Worm (Caenorhabditis elegans) whole organism, mixed stage, embryonic: ENCODE results near the gene lov-1.

Experiments
- M03D4.4 ChIP-seq: sonication (generic microtip); optimal IDR thresholded peaks from 2 replicates; lab custom pipeline; 2017; ENCODE audit warnings: mild to moderate bottlenecking, missing genetic modification characterization, missing compliant biosample characterization
- bed-3 ChIP-seq: fragments of 200-800 bp; sonication (Bioruptor generic); optimal IDR thresholded peaks from 3 replicates; lab custom pipeline; 2018; ENCODE audit warnings: mild to moderate bottlenecking, missing genetic modification characterization, moderate library complexity, missing compliant biosample characterization
- blmp-1 ChIP-seq: fragments of 150-350 bp; optimal IDR thresholded peaks from 2 replicates; lab custom pipeline; 2014; ENCODE audit warnings: missing biosample characterization, missing genetic modification characterization
- ceh-39 ChIP-seq: fragments of 150-350 bp; optimal IDR thresholded peaks from 2 replicates; lab custom pipeline; 2014; ENCODE audit warnings: missing biosample characterization, missing genetic modification characterization
- ceh-43 ChIP-seq: fragments of 200-800 bp; sonication (Bioruptor generic); optimal IDR thresholded peaks from 2 replicates; lab custom pipeline; 2018; ENCODE audit warnings: mild to moderate bottlenecking, missing genetic modification characterization, moderate library complexity, missing compliant biosample characterization
- ceh-83 ChIP-seq: fragments of 200-800 bp; sonication (Bioruptor generic); optimal IDR thresholded peaks from 2 replicates; lab custom pipeline; 2018; ENCODE audit warnings: mild to moderate bottlenecking, missing genetic modification characterization, missing compliant biosample characterization
- cnd-1 ChIP-seq: fragments of 200-800 bp; sonication (Bioruptor generic); optimal IDR thresholded peaks from 2 replicates; lab custom pipeline; 2018; ENCODE audit warnings: mild to moderate bottlenecking, missing genetic modification characterization, missing compliant biosample characterization
- drap-1 ChIP-seq: fragments of 200-800 bp; sonication (Bioruptor generic); optimal IDR thresholded peaks from 3 replicates; lab custom pipeline; 2018; ENCODE audit warnings: mild to moderate bottlenecking, missing genetic modification characterization, missing compliant biosample characterization
- elt-1 ChIP-seq: sonication (generic microtip); optimal IDR thresholded peaks from 2 replicates; lab custom pipeline; 2017; ENCODE audit warnings: missing genetic modification characterization, mild to moderate bottlenecking, missing compliant biosample characterization, antibody characterized with exemption, moderate library complexity, borderline replicate concordance; ENCODE audit not compliant: insufficient read depth
- elt-3 ChIP-seq: fragments of 150-350 bp; optimal IDR thresholded peaks from 2 replicates; lab custom pipeline; 2014; ENCODE audit warnings: missing biosample characterization, missing genetic modification characterization
- flh-1 ChIP-seq: fragments of 200-800 bp; sonication (Bioruptor generic); optimal IDR thresholded peaks from 2 replicates; lab custom pipeline; 2018; ENCODE audit warnings: mild to moderate bottlenecking, missing genetic modification characterization, moderate library complexity, missing compliant biosample characterization
- ham-2 ChIP-seq: fragments of 200-800 bp; sonication (Bioruptor generic); optimal IDR thresholded peaks from 2 replicates; lab custom pipeline; 2018; ENCODE audit warnings: mild to moderate bottlenecking, missing genetic modification characterization, missing compliant biosample characterization
- hlh-1 ChIP-seq: fragments of 150-350 bp; optimal IDR thresholded peaks from 2 replicates; lab custom pipeline; 2014; ENCODE audit warnings: missing biosample characterization, missing genetic modification reagents, missing genetic modification characterization
- lin-13 ChIP-seq: fragments of 150-350 bp; optimal IDR thresholded peaks from 2 replicates; lab custom pipeline; 2014; ENCODE audit warnings: missing biosample characterization, missing genetic modification characterization
- lin-32 ChIP-seq: fragments of 200-800 bp; sonication (Bioruptor generic); optimal IDR thresholded peaks from 2 replicates; lab custom pipeline; 2018; ENCODE audit warnings: mild to moderate bottlenecking, missing genetic modification characterization, missing compliant biosample characterization
- lsy-2 ChIP-seq: fragments of 150-350 bp; optimal IDR thresholded peaks from 2 replicates; lab custom pipeline; 2014; ENCODE audit warnings: missing biosample characterization, missing genetic modification characterization
- mab-5 ChIP-seq: fragments of 150-350 bp; optimal IDR thresholded peaks from 2 replicates; lab custom pipeline; 2014; ENCODE audit warnings: missing biosample characterization, missing genetic modification characterization
- mep-1 ChIP-seq: fragments of 150-350 bp; optimal IDR thresholded peaks from 2 replicates; lab custom pipeline; 2017; ENCODE audit warnings: missing biosample characterization, missing genetic modification reagents, missing genetic modification characterization, inconsistent platforms
- mls-2 ChIP-seq: sonication (generic microtip); optimal IDR thresholded peaks from 2 replicates; lab custom pipeline; 2016; ENCODE audit warnings: mild to moderate bottlenecking, missing genetic modification characterization, moderate library complexity, missing compliant biosample characterization
- nhr-12 ChIP-seq: fragments of 150-350 bp; optimal IDR thresholded peaks from 2 replicates; lab custom pipeline; 2014; ENCODE audit warnings: missing biosample characterization, missing genetic modification characterization
- nhr-2 ChIP-seq: fragments of 150-350 bp; optimal IDR thresholded peaks from 2 replicates; lab custom pipeline; 2014; ENCODE audit warnings: missing biosample characterization, missing genetic modification characterization
- nhr-237 ChIP-seq: fragments of 150-350 bp; optimal IDR thresholded peaks from 2 replicates; lab custom pipeline; 2014; ENCODE audit warnings: missing biosample characterization, missing genetic modification characterization
- nhr-28 ChIP-seq: fragments of 150-350 bp; optimal IDR thresholded peaks from 2 replicates; lab custom pipeline; 2014; ENCODE audit warnings: missing biosample characterization, missing genetic modification characterization
- nhr-76 ChIP-seq: sonication (generic microtip); optimal IDR thresholded peaks from 2 replicates; lab custom pipeline; 2017; ENCODE audit warnings: missing biosample characterization, missing genetic modification characterization
- pha-4 ChIP-seq: fragments of 150-350 bp; optimal IDR thresholded peaks from 2 replicates; lab custom pipeline; 2018; ENCODE audit warnings: missing biosample characterization, missing genetic modification reagents, missing genetic modification characterization
- snpc-4 ChIP-seq: fragments of 150-350 bp; optimal IDR thresholded peaks from 2 replicates; lab custom pipeline; 2014; ENCODE audit warnings: missing biosample characterization, missing genetic modification characterization
- sptf-1 ChIP-seq: sonication (generic microtip); optimal IDR thresholded peaks from 2 replicates; lab custom pipeline; 2017; ENCODE audit warnings: mild to moderate bottlenecking, missing genetic modification characterization, moderate library complexity, missing compliant biosample characterization
- tbx-8 ChIP-seq: fragments of 200-800 bp; sonication (Bioruptor generic); optimal IDR thresholded peaks from 2 replicates; lab custom pipeline; 2018; ENCODE audit warnings: mild to moderate bottlenecking, missing genetic modification characterization, moderate library complexity, missing compliant biosample characterization
- unc-62 ChIP-seq: fragments of 150-350 bp; optimal IDR thresholded peaks from 2 replicates; lab custom pipeline; 2014; ENCODE audit warnings: missing biosample characterization, missing genetic modification reagents, missing genetic modification characterization
- zip-8 ChIP-seq: fragments of 150-350 bp; optimal IDR thresholded peaks from 2 replicates; lab custom pipeline; 2014; ENCODE audit warnings: missing biosample characterization, missing genetic modification characterization
- ztf-11 ChIP-seq: fragments of 150-350 bp; optimal IDR thresholded peaks from 2 replicates; lab custom pipeline; 2014; ENCODE audit warnings: missing biosample characterization, missing genetic modification characterization

The lov-1 gene

DNA sequence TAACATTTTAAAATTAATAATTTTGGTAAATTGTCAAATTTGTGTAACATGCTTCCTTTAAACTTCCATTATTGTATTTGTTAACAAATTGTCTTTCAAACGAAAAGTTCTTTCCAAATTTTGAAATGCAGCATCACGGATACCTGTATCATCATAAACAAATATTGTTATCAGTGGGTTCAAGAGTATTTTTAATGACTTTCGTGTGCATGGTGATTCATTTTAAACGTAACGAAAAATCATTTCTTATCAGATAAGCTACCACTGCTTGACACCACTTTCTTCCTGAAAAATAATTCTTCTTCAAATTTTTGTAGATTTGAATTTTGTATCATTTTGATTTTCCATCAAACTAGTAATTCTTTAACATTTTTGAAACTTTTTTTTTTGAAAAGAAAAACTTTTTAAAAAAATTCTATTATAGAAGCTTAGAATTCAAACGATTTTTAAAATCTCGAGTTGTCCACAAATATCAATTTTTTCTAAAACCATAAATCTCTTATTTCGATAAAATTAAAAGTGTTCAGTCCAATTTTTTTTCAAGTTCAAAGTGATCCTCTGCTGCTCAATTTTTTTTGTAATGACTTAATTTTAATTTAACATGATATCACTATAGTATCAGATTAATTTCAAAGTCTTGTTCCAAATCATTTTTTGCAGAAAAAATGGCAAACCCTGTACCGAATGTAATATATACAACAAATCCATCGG is 12.8 kb upstream of the lov-1 start, which contains the start of gene F27E5.9:
F27E5.9 (plus strand) TSS at position 661 of the 711 bp plus-strand sequence.
- TF ChIP-seq ceh-39 (tag; lab: Kevin White, UChicago): no peak
- no peak for TF ChIP-seq ztf-11 (tag; lab: Kevin White, UChicago)
- no peak for TF ChIP-seq cnd-1 (tag; lab: Kevin White, UChicago)
- TF ChIP-seq elt-1 (tag; lab: Kevin White, UChicago): no peak
- no peak for TF ChIP-seq zip-8 (tag; lab: Kevin White, UChicago)
- no peak for TF ChIP-seq lin-13

DNA sequence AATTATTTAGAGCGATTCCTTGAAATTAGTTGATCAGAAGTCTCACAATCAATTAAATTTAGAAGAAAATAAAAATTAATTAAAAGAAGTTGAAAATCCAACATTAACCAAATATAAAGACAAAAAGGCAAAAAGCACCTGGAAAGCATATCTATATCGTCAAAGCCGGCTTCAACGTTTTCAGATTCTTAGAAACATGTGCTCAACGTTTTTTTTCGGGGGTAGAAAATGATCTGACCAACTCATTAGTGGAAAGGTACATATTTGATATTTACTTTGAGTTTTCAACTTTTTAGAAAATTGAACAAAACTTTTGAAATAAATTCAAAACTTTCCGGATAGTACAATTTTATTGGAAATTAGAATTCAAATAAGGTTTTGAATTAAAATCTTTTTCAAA is 11.2 kb upstream of the lov-1 start:
- no peak for TF ChIP-seq tbx-8 (GFP tag; lab: Kevin White, UChicago)
- no peak for TF ChIP-seq cnd-1 (tag; lab: Kevin White, UChicago)
- TF ChIP-seq sptf-1 (tag; lab: Kevin White, UChicago): no peak
- TF ChIP-seq nhr-76 (tag; lab: Kevin White, UChicago): no peak
- TF ChIP-seq lsy-2 (tag; lab: Kevin White, UChicago): no peak
- no peak for TF ChIP-seq nhr-237 (tag; lab: Kevin White, UChicago)
- no peak for TF ChIP-seq ceh-39 (tag; lab: Kevin White, UChicago)
- TF ChIP-seq bed-3 (GFP tag; lab: Kevin White, UChicago): no peak

DNA sequence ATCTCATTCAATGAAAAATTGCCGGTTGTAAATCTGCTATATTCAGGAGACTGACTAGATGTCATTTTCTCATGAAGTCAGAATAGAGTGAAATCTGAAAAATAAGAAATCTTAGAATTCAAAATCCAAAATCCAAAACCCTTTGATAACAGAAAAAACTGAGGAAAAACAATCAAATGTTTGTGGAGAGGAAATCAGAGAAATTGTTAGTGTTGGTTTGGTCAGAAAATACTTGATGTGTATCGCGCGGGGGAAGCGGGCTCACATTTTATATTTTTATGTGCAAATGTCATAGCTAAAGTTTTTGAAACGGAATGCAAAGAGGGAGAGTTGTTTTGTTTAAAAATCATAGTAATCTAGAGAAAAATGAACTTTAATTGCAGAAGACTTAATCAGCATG is 10.1 kb upstream of the lov-1 start, which contains the start of gene F27E5.5:
F27E5.5 (minus strand) TSS at position 101 of the 400 bp plus-strand sequence.
- no peak for TF ChIP-seq pha-4 (tag; lab: Kevin White, UChicago)
- TF ChIP-seq cnd-1 (tag; lab: Kevin White, UChicago): no peak
- no peak for TF ChIP-seq M03D4.4 (tag; lab: Kevin White, UChicago)
- no peak for TF ChIP-seq nhr-12 (tag; lab: Kevin White, UChicago)
- TF ChIP-seq nhr-2 (tag; lab: Kevin White, UChicago): no peak
- no peak for TF ChIP-seq ceh-39 (tag; lab: Kevin White, UChicago)
- no peak for TF ChIP-seq nhr-76 (tag; lab: Kevin White, UChicago)
- TF ChIP-seq lin-32 (GFP tag; lab: Kevin White, UChicago): no peak
- no peak for TF ChIP-seq drap-1
- no peak for TF ChIP-seq tbx-8 (GFP tag; lab: Kevin White, UChicago)
- no peak for TF ChIP-seq zip-8 (tag; lab: Kevin White, UChicago)
- TF ChIP-seq ceh-43 (GFP tag; lab: Kevin White, UChicago): no peak
- no peak for TF ChIP-seq ceh-83 (GFP tag; lab: Kevin White, UChicago)
- TF ChIP-seq elt-1 (tag; lab: Kevin White, UChicago): no peak

DNA sequence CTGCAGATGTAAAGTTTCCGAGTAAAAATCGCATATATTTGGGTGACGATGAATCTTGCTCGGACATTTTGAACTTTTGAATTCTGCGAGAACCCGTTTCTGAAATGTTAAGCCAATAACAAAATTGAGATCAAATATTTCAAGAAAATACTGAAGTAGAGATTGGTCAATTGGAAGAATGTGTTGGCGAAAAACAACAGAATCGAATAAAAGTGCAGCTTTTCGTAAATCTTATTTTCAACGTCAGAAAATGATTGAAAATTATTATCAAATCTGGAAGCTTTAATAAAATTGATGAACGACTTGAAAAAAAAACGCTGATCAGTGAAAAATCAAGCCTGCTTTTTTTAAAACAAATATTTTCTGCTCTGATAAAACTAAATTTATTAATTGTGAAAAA is 5.8 kb upstream of the lov-1 start, which contains the start of gene F27E5.8:
F27E5.8 (minus strand) TSS at position 101 of the 400 bp plus-strand sequence.
- TF ChIP-seq drap-1 (no peak), elt-3 (tag; lab: Kevin White, UChicago) (no peak), flh-1 (GFP tag; lab: Kevin White, UChicago) (no peak), tbx-8 (GFP tag; lab: Kevin White, UChicago) (no peak), snpc-4 (no peak)

DNA sequence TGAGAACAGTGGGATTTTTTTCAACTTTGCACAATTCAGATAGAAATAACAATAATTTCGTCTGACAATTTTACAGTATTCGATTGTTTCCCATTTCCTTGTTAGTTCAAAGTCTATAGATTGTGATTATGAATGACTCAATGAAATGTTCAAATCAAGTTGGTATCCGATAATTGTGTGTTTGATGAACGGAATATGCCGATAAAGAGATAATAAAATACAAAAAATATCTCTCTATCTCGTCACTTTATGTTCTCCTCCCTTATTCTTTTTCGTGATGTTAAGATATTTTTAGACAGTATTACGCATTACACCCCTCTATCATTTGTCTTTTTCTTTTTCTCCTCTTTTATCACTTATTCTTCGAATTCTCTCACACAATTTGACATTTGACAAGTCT is 840 bp upstream of the lov-1 start, which contains the start of gene F27E5.7:
F27E5.7 (plus strand) TSS at position 301 of the 400 bp plus-strand sequence.
- TF ChIP-seq mls-2 (tag; lab: Kevin White, UChicago) (no peak), nhr-76 (tag; lab: Kevin White, UChicago) (no peak)

DNA sequence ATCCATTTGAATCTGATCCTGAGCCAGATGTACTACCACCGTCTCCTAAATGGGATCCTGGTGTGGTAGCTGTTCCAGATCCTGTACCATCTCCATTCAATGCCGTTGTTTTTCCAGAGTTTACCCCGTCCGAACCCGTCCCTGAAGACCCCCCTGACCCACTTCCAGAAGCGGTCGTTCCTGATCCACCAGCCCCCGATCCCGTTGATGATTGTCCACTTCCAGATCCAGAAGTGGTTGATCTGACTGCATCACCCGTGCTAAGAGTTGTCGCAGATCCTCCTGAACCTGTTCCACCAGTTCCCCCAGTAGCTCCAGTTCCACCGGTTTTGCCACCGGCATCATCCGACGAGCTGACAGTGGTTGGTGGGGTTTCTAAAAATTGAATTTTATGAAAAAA is 4.9 kb downstream of the lov-1 start:
- TF ChIP-seq unc-62 (GFP tag; lab: Kevin White, UChicago): no peak
- TF ChIP-seq pha-4 (tag; lab: Kevin White, UChicago): no peak
- TF ChIP-seq M03D4.4 (tag; lab: Kevin White, UChicago): no peak
- TF ChIP-seq nhr-28 (tag; lab: Kevin White, UChicago): no peak
- no peak for TF ChIP-seq ceh-83 (GFP tag; lab: Kevin White, UChicago)
- no peak for TF ChIP-seq hlh-1
- no peak for TF ChIP-seq tbx-8 (GFP tag; lab: Kevin White, UChicago)
- no peak for TF ChIP-seq ceh-43 (GFP tag; lab: Kevin White, UChicago)
- TF ChIP-seq sptf-1 (tag; lab: Kevin White, UChicago): no peak
- no peak for TF ChIP-seq mep-1 (tag; lab: Kevin White, UChicago)
- TF ChIP-seq blmp-1 (tag; lab: Kevin White, UChicago): no peak
- no peak for TF ChIP-seq ceh-39 (tag; lab: Kevin White, UChicago)
- no peak for TF ChIP-seq snpc-4
- TF ChIP-seq mab-5 (tag; lab: Kevin White, UChicago): no peak
- no peak for TF ChIP-seq ham-2 (GFP tag; lab: Kevin White, UChicago)
- TF ChIP-seq, all 35 proteins: peak for 0
